Worm (Caenorhabditis elegans): ENCODE measurements around the gene T20F7.3.

DNA sequence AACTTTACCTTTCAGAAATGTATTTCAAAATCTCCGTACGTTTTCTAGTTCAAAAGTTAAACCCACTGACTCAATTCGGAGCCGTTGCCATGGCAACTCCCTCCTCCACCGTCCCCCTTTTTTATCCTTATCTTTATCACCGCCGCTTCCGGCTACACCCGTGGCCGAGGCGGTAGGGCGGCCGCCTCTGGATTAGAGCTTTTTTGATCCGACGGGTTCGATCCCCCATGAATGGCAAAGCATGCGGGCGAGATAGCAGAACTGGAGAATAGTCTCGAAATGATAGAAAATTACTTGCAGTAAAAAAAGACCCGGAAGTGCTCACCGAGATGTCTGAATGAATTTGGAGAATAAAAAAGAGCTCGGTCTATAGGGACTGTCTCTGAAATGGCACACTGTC, 33.6 kb downstream of the T20F7.3 start:
- peak; percentile 69 for TF ChIP-seq dox-1 (GFP tag; IDR thresholded peaks at IDR 0.05)
- 0 out of 2 replicates have a peak, but pooled peaks have one; percentile 34 for TF ChIP-seq mcd-1 (GFP tag; IDR thresholded peaks at IDR 0.05)
- no peak for TF ChIP-seq ets-4 (GFP tag; optimal IDR thresholded peaks at IDR 0.05)
- no peak for TF ChIP-seq snpc-1.1 (tag; optimal IDR thresholded peaks at IDR 0.05; ENCODE audit: insufficient read depth)
- TF ChIP-seq unc-62 (GFP tag; optimal IDR thresholded peaks at IDR 0.05): no peak
- no peak for TF ChIP-seq ama-1 (optimal IDR thresholded peaks at IDR 0.05)
- no peak for TF ChIP-seq ama-1 (GFP tag; optimal IDR thresholded peaks at IDR 0.05)
- TF ChIP-seq madf-8 (GFP tag; conservative IDR thresholded peaks at IDR 0.05): no peak
- TF ChIP-seq lag-1 (GFP tag; IDR thresholded peaks at IDR 0.05): no peak
- TF ChIP-seq dpl-1 (GFP tag; optimal IDR thresholded peaks at IDR 0.05): no peak
- TF ChIP-seq Y67H2A.10 (GFP tag; conservative IDR thresholded peaks at IDR 0.05): no peak
- TF ChIP-seq F33H1.4 (GFP tag; IDR thresholded peaks at IDR 0.05): no peak
- TF ChIP-seq ztf-18 (tag; optimal IDR thresholded peaks at IDR 0.05): peak; percentile 30
- peak; percentile 18 for TF ChIP-seq nhr-90 (tag; optimal IDR thresholded peaks at IDR 0.05)
- TF ChIP-seq F23B12.7 (tag; optimal IDR thresholded peaks at IDR 0.05; ENCODE audit: insufficient read depth): no peak
